Worm (Caenorhabditis elegans) whole organism, L1 larva: ENCODE measurements around the gene lec-3.

Experiments
- C04F5.9 ChIP-seq: sonication (generic microtip); optimal IDR thresholded peaks from 2 replicates; lab custom pipeline; 2016; ENCODE audit warnings: missing genetic modification characterization, missing compliant biosample characterization
- C16A3.4 ChIP-seq: fragments of 150-350 bp; optimal IDR thresholded peaks from 2 replicates; lab custom pipeline; 2014; ENCODE audit warnings: missing biosample characterization, missing genetic modification characterization
- C34B4.2 ChIP-seq: sonication (generic microtip); optimal IDR thresholded peaks from 2 replicates; lab custom pipeline; 2017; ENCODE audit warnings: mild to moderate bottlenecking, missing genetic modification characterization, missing compliant biosample characterization
- F16B12.6 ChIP-seq: fragments of 150-350 bp; optimal IDR thresholded peaks from 2 replicates; lab custom pipeline; 2014; ENCODE audit warnings: missing biosample characterization, missing genetic modification characterization
- Y116A8C.19 ChIP-seq: sonication (generic microtip); optimal IDR thresholded peaks from 2 replicates; lab custom pipeline; 2016; ENCODE audit warnings: missing compliant biosample characterization, missing genetic modification characterization, borderline replicate concordance
- aha-1 ChIP-seq: fragments of 150-350 bp; optimal IDR thresholded peaks from 2 replicates; lab custom pipeline; 2014; ENCODE audit warnings: missing biosample characterization, missing genetic modification characterization
- ama-1 ChIP-seq: fragments of 150-350 bp; optimal IDR thresholded peaks from 2 replicates; lab custom pipeline; 2014
- blmp-1 ChIP-seq: fragments of 150-350 bp; optimal IDR thresholded peaks from 2 replicates; lab custom pipeline; 2014; ENCODE audit warnings: missing biosample characterization, missing genetic modification characterization
- ceh-82 ChIP-seq, 3 experiments: fragments of 150-350 bp in 1 of 3; sonication (generic microtip) in 2 of 3; optimal IDR thresholded peaks; 2 replicates each; lab custom pipeline; 2014 to 2017; ENCODE audit warnings: missing biosample characterization in 3 of 3, missing genetic modification characterization in 3 of 3
- ceh-90 ChIP-seq: sonication (generic microtip); optimal IDR thresholded peaks from 2 replicates; lab custom pipeline; 2016; ENCODE audit warnings: missing genetic modification characterization, missing compliant biosample characterization
- dsc-1 ChIP-seq: sonication (generic microtip); optimal IDR thresholded peaks from 2 replicates; lab custom pipeline; 2016; ENCODE audit warnings: mild to moderate bottlenecking, missing genetic modification characterization, missing compliant biosample characterization
- efl-1 ChIP-seq, 4 experiments: fragments of 150-350 bp; optimal IDR thresholded peaks in 3 of 4; peaks in 1 of 4; 1 replicate in 1 of 4; 2 replicates in 3 of 4; lab custom pipeline; 2014; ENCODE audit warnings: missing biosample characterization in 2 of 4, missing genetic modification characterization in 2 of 4, missing genetic modification reagents in 2 of 4
- efl-3 ChIP-seq: fragments of 200-800 bp; sonication (Bioruptor generic); optimal IDR thresholded peaks from 2 replicates; lab custom pipeline; 2018; ENCODE audit warnings: mild to moderate bottlenecking, missing genetic modification characterization, missing compliant biosample characterization
- egl-27 ChIP-seq, 2 experiments: fragments of 150-350 bp in 1 of 2; sonication (generic microtip); optimal IDR thresholded peaks; 3 replicates each; lab custom pipeline; 2017 to 2018; ENCODE audit warnings: missing biosample characterization in 2 of 2, missing genetic modification characterization in 2 of 2, missing genetic modification reagents in 2 of 2
- fkh-10 ChIP-seq: sonication (generic microtip); optimal IDR thresholded peaks from 2 replicates; lab custom pipeline; 2017; ENCODE audit warnings: missing biosample characterization, missing genetic modification reagents, missing genetic modification characterization
- fkh-4 ChIP-seq: sonication (generic microtip); optimal IDR thresholded peaks from 2 replicates; lab custom pipeline; 2016; ENCODE audit warnings: missing compliant biosample characterization, missing genetic modification characterization, borderline replicate concordance
- fos-1 ChIP-seq: fragments of 150-350 bp; optimal IDR thresholded peaks from 2 replicates; lab custom pipeline; 2014; ENCODE audit warnings: missing biosample characterization, missing genetic modification characterization
- grh-1 ChIP-seq: fragments of 200-800 bp; sonication (Bioruptor generic); IDR thresholded peaks from 2 replicates; pipeline ENCODE4 v1.3.6; 2022; ENCODE audit warnings: missing genetic modification reagents, missing genetic modification characterization, missing compliant biosample characterization
- hlh-17 ChIP-seq: fragments of 200-800 bp; sonication (Bioruptor generic); optimal IDR thresholded peaks from 2 replicates; lab custom pipeline; 2018; ENCODE audit warnings: missing genetic modification characterization, mild to moderate bottlenecking, missing compliant biosample characterization, moderate library complexity, borderline replicate concordance
- hlh-4 ChIP-seq: sonication (generic microtip); optimal IDR thresholded peaks from 2 replicates; lab custom pipeline; 2016; ENCODE audit warnings: mild to moderate bottlenecking, missing genetic modification characterization, missing compliant biosample characterization
- hpl-2 ChIP-seq: fragments of 150-350 bp; optimal IDR thresholded peaks from 2 replicates; lab custom pipeline; 2014; ENCODE audit warnings: missing biosample characterization, missing genetic modification reagents, missing genetic modification characterization
- isw-1 ChIP-seq: fragments of 200-800 bp; sonication (Bioruptor generic); IDR thresholded peaks from 2 replicates; pipeline ENCODE4 v1.3.6; 2022; ENCODE audit warnings: missing genetic modification characterization, missing compliant biosample characterization
- lin-13 ChIP-seq: fragments of 150-350 bp; optimal IDR thresholded peaks from 2 replicates; lab custom pipeline; 2014; ENCODE audit warnings: missing biosample characterization, missing genetic modification reagents, missing genetic modification characterization
- lin-39 ChIP-seq: fragments of 150-350 bp; optimal IDR thresholded peaks from 2 replicates; lab custom pipeline; 2014; ENCODE audit warnings: missing biosample characterization, missing genetic modification reagents, missing genetic modification characterization
- lir-3 ChIP-seq: sonication (generic microtip); optimal IDR thresholded peaks from 2 replicates; lab custom pipeline; 2016; ENCODE audit warnings: mild to moderate bottlenecking, missing genetic modification characterization, moderate library complexity, missing compliant biosample characterization; ENCODE audit not compliant: poor library complexity
- mab-9 ChIP-seq: fragments of 200-800 bp; sonication (Bioruptor generic); IDR thresholded peaks from 2 replicates; pipeline ENCODE4 v1.3.6; 2022; ENCODE audit warnings: missing genetic modification reagents, missing genetic modification characterization, missing compliant biosample characterization
- mef-2 ChIP-seq: fragments of 150-350 bp; optimal IDR thresholded peaks from 2 replicates; lab custom pipeline; 2014; ENCODE audit warnings: missing biosample characterization, missing genetic modification characterization
- nhr-12 ChIP-seq: sonication (generic microtip); optimal IDR thresholded peaks from 2 replicates; lab custom pipeline; 2017; ENCODE audit warnings: missing biosample characterization, missing genetic modification characterization
- nhr-237 ChIP-seq: fragments of 150-350 bp; optimal IDR thresholded peaks from 2 replicates; lab custom pipeline; 2014; ENCODE audit warnings: missing biosample characterization, missing genetic modification characterization
- nhr-28 ChIP-seq: fragments of 150-350 bp; optimal IDR thresholded peaks from 2 replicates; lab custom pipeline; 2014; ENCODE audit warnings: missing biosample characterization, missing genetic modification characterization
- nhr-47 ChIP-seq: sonication (generic microtip); optimal IDR thresholded peaks from 2 replicates; lab custom pipeline; 2016; ENCODE audit warnings: mild to moderate bottlenecking, missing genetic modification characterization, moderate library complexity, missing compliant biosample characterization
- nhr-76 ChIP-seq: sonication (generic microtip); optimal IDR thresholded peaks from 2 replicates; lab custom pipeline; 2017; ENCODE audit warnings: missing biosample characterization, missing genetic modification characterization
- nhr-77 ChIP-seq: fragments of 150-350 bp; optimal IDR thresholded peaks from 2 replicates; lab custom pipeline; 2014; ENCODE audit warnings: missing biosample characterization, missing genetic modification characterization
- nhr-85 ChIP-seq: sonication (generic microtip); peaks from one replicate; lab custom pipeline; 2016; ENCODE audit warnings: missing genetic modification characterization, inconsistent platforms, missing compliant biosample characterization
- nhr-90 ChIP-seq: sonication (generic microtip); optimal IDR thresholded peaks from 2 replicates; lab custom pipeline; 2016; ENCODE audit warnings: mild to moderate bottlenecking, missing genetic modification characterization, missing compliant biosample characterization; ENCODE audit not compliant: poor library complexity
- pag-3 ChIP-seq: sonication (generic microtip); optimal IDR thresholded peaks from 2 replicates; lab custom pipeline; 2017; ENCODE audit warnings: missing genetic modification characterization, mild to moderate bottlenecking, missing compliant biosample characterization, antibody characterized with exemption, borderline replicate concordance; ENCODE audit not compliant: insufficient read depth
- rnt-1 ChIP-seq: sonication (generic microtip); optimal IDR thresholded peaks from 2 replicates; lab custom pipeline; 2016; ENCODE audit warnings: mild to moderate bottlenecking, missing genetic modification characterization, moderate library complexity, missing compliant biosample characterization
- skn-1 ChIP-seq: fragments of 150-350 bp; optimal IDR thresholded peaks from 2 replicates; lab custom pipeline; 2014; ENCODE audit warnings: missing biosample characterization, missing genetic modification characterization
- snpc-4 ChIP-seq: fragments of 150-350 bp; optimal IDR thresholded peaks from 2 replicates; lab custom pipeline; 2014; ENCODE audit warnings: missing biosample characterization, missing genetic modification characterization
- swsn-7 ChIP-seq: sonication (generic microtip); optimal IDR thresholded peaks from 2 replicates; lab custom pipeline; 2016; ENCODE audit warnings: missing genetic modification characterization, missing compliant biosample characterization
- unc-86 ChIP-seq: sonication (generic microtip); optimal IDR thresholded peaks from 2 replicates; lab custom pipeline; 2016; ENCODE audit warnings: missing genetic modification characterization, missing compliant biosample characterization
- zip-4 ChIP-seq: fragments of 200-800 bp; sonication (Bioruptor generic); optimal IDR thresholded peaks from 2 replicates; lab custom pipeline; 2018; ENCODE audit warnings: mild to moderate bottlenecking, missing genetic modification characterization, moderate library complexity, missing compliant biosample characterization
- ztf-11 ChIP-seq, 2 experiments: sonication (generic microtip); optimal IDR thresholded peaks; 2 replicates each; lab custom pipeline; 2016 to 2017; ENCODE audit warnings: missing genetic modification characterization in 2 of 2, missing biosample characterization in 1 of 2, missing compliant biosample characterization in 1 of 2

lec-3 gene

ce11 chrII:10001065-10001464, 10.2 kb downstream of the lec-3 start, which contains the start of gene nlt-1 (continued):
- no peak for TF ChIP-seq zip-4
- no peak for TF ChIP-seq isw-1
- no peak for TF ChIP-seq mef-2 (tag; lab: Kevin White, UChicago)
- no peak for TF ChIP-seq ceh-90 (tag; lab: Kevin White, UChicago)
- TF ChIP-seq hpl-2: no peak
- TF ChIP-seq fkh-10 (GFP tag; lab: Kevin White, UChicago): no peak
- no peak for TF ChIP-seq ama-1 (lab: Kevin White, UChicago)
- TF ChIP-seq F16B12.6 (tag; lab: Kevin White, UChicago): no peak
- no peak for TF ChIP-seq fos-1 (tag; lab: Kevin White, UChicago)
- TF ChIP-seq skn-1: no peak
- TF ChIP-seq hlh-4 (tag; lab: Kevin White, UChicago): no peak
- no peak for TF ChIP-seq ztf-11 (tag; optimal IDR thresholded peaks at IDR 0.05; lab: Kevin White, UChicago)
- TF ChIP-seq rnt-1 (tag; lab: Kevin White, UChicago): no peak
- TF ChIP-seq snpc-4 (tag; lab: Kevin White, UChicago): no peak
- no peak for TF ChIP-seq nhr-28 (tag; lab: Kevin White, UChicago)
- TF ChIP-seq swsn-7: no peak
- TF ChIP-seq C16A3.4 (tag; lab: Kevin White, UChicago): no peak
- TF ChIP-seq nhr-90 (tag; lab: Kevin White, UChicago): peak; percentile 25
- no peak for TF ChIP-seq nhr-77
- TF ChIP-seq efl-1 (optimal IDR thresholded peaks at IDR 0.05; lab: Kevin White, UChicago): no peak
- TF ChIP-seq efl-1 (GFP tag; optimal IDR thresholded peaks at IDR 0.05 in 1 of 2; lab: Kevin White, UChicago): peak in 1 of 2 experiments; percentile 2
- TF ChIP-seq nhr-237 (tag; lab: Kevin White, UChicago): no peak
- no peak for TF ChIP-seq lir-3 (tag; lab: Kevin White, UChicago)
- no peak for TF ChIP-seq C34B4.2 (tag; lab: Kevin White, UChicago)
- TF ChIP-seq nhr-85 (tag; lab: Kevin White, UChicago): no peak
- TF ChIP-seq nhr-12 (tag; lab: Kevin White, UChicago): no peak
- no peak for TF ChIP-seq grh-1 (GFP tag; lab: Robert Waterston, UW)
- TF ChIP-seq pag-3: no peak
- TF ChIP-seq hlh-17 (GFP tag; lab: Kevin White, UChicago): no peak
- TF ChIP-seq lin-13 (GFP tag; lab: Kevin White, UChicago): no peak
- no peak for TF ChIP-seq Y116A8C.19
- no peak for TF ChIP-seq dsc-1 (tag; lab: Kevin White, UChicago)
- TF ChIP-seq C04F5.9: no peak
- TF ChIP-seq nhr-47 (tag; lab: Kevin White, UChicago): no peak
- TF ChIP-seq mab-9 (GFP tag; lab: Robert Waterston, UW): no peak
- TF ChIP-seq blmp-1 (tag; lab: Kevin White, UChicago): peak; percentile 60
- no peak for TF ChIP-seq fkh-4 (tag; lab: Kevin White, UChicago)
- no peak for TF ChIP-seq unc-86 (tag; lab: Kevin White, UChicago)
- TF ChIP-seq aha-1 (tag; lab: Kevin White, UChicago): no peak
- no peak for TF ChIP-seq efl-3 (GFP tag; lab: Kevin White, UChicago)
- TF ChIP-seq ceh-82 (tag; optimal IDR thresholded peaks at IDR 0.05; lab: Kevin White, UChicago): no peak

- TF ChIP-seq ceh-82 (tag; optimal IDR thresholded peaks at IDR 0.05; lab: Kevin White, UChicago) (no peak), efl-1 (optimal IDR thresholded peaks at IDR 0.05; lab: Kevin White, UChicago) (no peak), efl-1 (GFP tag; optimal IDR thresholded peaks at IDR 0.05 in 1 of 2; lab: Kevin White, UChicago) (peak in 1 of 2 experiments; percentile 43), egl-27 (tag; optimal IDR thresholded peaks at IDR 0.05; lab: Kevin White, UChicago) (no peak), lin-39 (tag; lab: Kevin White, UChicago) (no peak), nhr-76 (tag; lab: Kevin White, UChicago) (no peak)
Observed at ce11 chrII:10001546-10001945, 10.6 kb downstream of the lec-3 start, which contains the start of gene ZK892.3. Gene ZK892.3, plus strand, starts transcription at chrII:10001846.
